Fruit fly (Drosophila melanogaster): ENCODE measurements around the gene Kap-alpha3.

Gene Kap-alpha3

DNA sequence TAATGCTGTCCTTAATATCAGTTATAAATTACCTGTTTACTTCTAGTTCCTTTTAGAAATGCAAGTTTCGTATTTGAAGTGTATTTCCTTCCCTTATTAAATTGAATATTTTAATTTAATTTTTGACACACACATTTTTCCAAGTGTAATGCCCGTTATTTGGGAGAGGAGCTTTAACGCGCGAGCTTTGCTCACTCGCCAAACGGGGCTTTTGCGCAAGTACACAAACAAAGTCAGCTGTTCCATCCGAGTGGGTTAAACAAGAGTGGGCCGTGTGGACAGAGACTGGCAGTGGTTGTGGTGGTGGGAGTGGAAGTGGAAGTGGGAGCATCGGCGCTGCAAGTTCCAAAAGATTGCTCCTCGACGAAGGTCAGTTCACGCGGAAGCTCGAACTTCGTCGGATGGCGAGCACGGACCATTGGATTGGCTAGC is 3.6 kb upstream of the Kap-alpha3 start, which contains the start of gene CG8301 (continued):
- TF ChIP-seq CG12744 (GFP tag; optimal IDR thresholded peaks at IDR 0.05) (peak; percentile 4), lilli (GFP tag; optimal IDR thresholded peaks at IDR 0.05) (peak; percentile 49), Tbp (GFP tag; optimal IDR thresholded peaks at IDR 0.05) (no peak), vvl (GFP tag; IDR thresholded peaks at IDR 0.05) (peak; percentile 46; the same call in 1 of the 2 replicates), NFAT (GFP tag; IDR thresholded peaks at IDR 0.05) (peak; percentile 16; the same call in 1 of the 2 replicates), CG12769 (tag; optimal IDR thresholded peaks at IDR 0.05) (peak; percentile 43), CG12299 (tag; optimal IDR thresholded peaks at IDR 0.05) (peak; percentile 24), pzg (GFP tag; optimal IDR thresholded peaks at IDR 0.05) (peak; percentile 10), Xrp1 (GFP tag; IDR thresholded peaks at IDR 0.05) (0 out of 2 replicates have a peak, but pooled peaks have one; percentile 17), gro (GFP tag; optimal IDR thresholded peaks at IDR 0.05) (no peak), crol (GFP tag; IDR thresholded peaks at IDR 0.05) (peak; percentile 13; the same call in 1 of the 2 replicates), CG10267 (tag; optimal IDR thresholded peaks at IDR 0.05) (peak; percentile 12), cwo (GFP tag; optimal IDR thresholded peaks at IDR 0.05) (peak; percentile 17), Asciz (GFP tag; optimal IDR thresholded peaks at IDR 0.05) (peak; percentile 34), gem (tag; optimal IDR thresholded peaks at IDR 0.05) (peak; percentile 62), Dek (tag; optimal IDR thresholded peaks at IDR 0.05) (peak; percentile 31), dpn (GFP tag; optimal IDR thresholded peaks at IDR 0.05) (peak in 1 of 2 experiments; percentile 30), zen2 (GFP tag; IDR thresholded peaks at IDR 0.05; ENCODE audit: partially characterized antibody) (0 out of 3 replicates have a peak, but pooled peaks have one; percentile 32), CG18262 (tag; optimal IDR thresholded peaks at IDR 0.05) (peak; percentile 16), Bteb2 (GFP tag; optimal IDR thresholded peaks at IDR 0.05) (peak; percentile 8), D19A (tag; optimal IDR thresholded peaks at IDR 0.05) (peak; percentile 22), HLH3B (GFP tag; IDR thresholded peaks at IDR 0.05) (0 out of 2 replicates have a peak, but pooled peaks have one; percentile 4), Jarid2 (GFP tag; optimal IDR thresholded peaks at IDR 0.05) (no peak), Bgb (GFP tag; IDR thresholded peaks at IDR 0.05; ENCODE audit: partially characterized antibody) (peak; percentile 18; the same call in 1 of the 2 replicates), CG12391 (tag; optimal IDR thresholded peaks at IDR 0.05) (peak; percentile 53), gcm (GFP tag; optimal IDR thresholded peaks at IDR 0.05) (peak; percentile 8), HLH4C (GFP tag; IDR thresholded peaks at IDR 0.05; ENCODE audit: partially characterized antibody) (no peak), seq (GFP tag; IDR thresholded peaks at IDR 0.05) (no peak; the same call in 1 of the 2 replicates), lab (GFP tag; optimal IDR thresholded peaks at IDR 0.05) (peak; percentile 68), org-1 (GFP tag; optimal IDR thresholded peaks at IDR 0.05) (peak; percentile 7), CG16779 (GFP tag; IDR thresholded peaks at IDR 0.05) (peak; percentile 69; the same call in 1 of the 2 replicates), pan (optimal IDR thresholded peaks at IDR 0.05) (no peak), pan (GFP tag; optimal IDR thresholded peaks at IDR 0.05 in 1 of 2, IDR thresholded peaks at IDR 0.05 in 1 of 2) (peak in 1 of 2 experiments; percentile 40), ewg (GFP tag; optimal IDR thresholded peaks at IDR 0.05) (peak; percentile 87), CoRest (tag; optimal IDR thresholded peaks at IDR 0.05) (peak; percentile 15), sens (GFP tag) (peak; percentile 72), tna (GFP tag; IDR thresholded peaks at IDR 0.05; ENCODE audit: partially characterized antibody) (no peak), CG34376 (GFP tag; optimal IDR thresholded peaks at IDR 0.05) (peak; percentile 15), Sox102F (GFP tag; optimal IDR thresholded peaks at IDR 0.05) (peak; percentile 50), caup (GFP tag; optimal IDR thresholded peaks at IDR 0.05; ENCODE audit: severe bottlenecking) (peak; percentile 6), stc (GFP tag; IDR thresholded peaks at IDR 0.05) (peak; percentile 40; the same call in 1 of the 2 replicates), sug (tag; optimal IDR thresholded peaks at IDR 0.05) (peak; percentile 9), CG2202 (tag; optimal IDR thresholded peaks at IDR 0.05) (no peak), E2f2 (GFP tag; IDR thresholded peaks at IDR 0.05) (peak; percentile 28; the same call in 1 of the 2 replicates), CG10979 (tag; optimal IDR thresholded peaks at IDR 0.05) (peak; percentile 9), CG10366 (GFP tag; IDR thresholded peaks at IDR 0.05) (peak; percentile 45; the same call in 1 of the 2 replicates), CG6854 (GFP tag; optimal IDR thresholded peaks at IDR 0.05) (no peak), CG3281 (GFP tag; optimal IDR thresholded peaks at IDR 0.05) (peak; percentile 6), wor (GFP tag; IDR thresholded peaks at IDR 0.05) (no peak)

Data from whole organism, embryonic.